Fruit fly (Drosophila melanogaster) Kc167 (cell line): Measurements from ENCODE around the gene Efhc1.1.

Experiments used
- Myc ChIP-seq: fragments of >200 bp; optimal IDR thresholded peaks from 2 replicates; lab custom pipeline; 2017; ENCODE audit warnings: missing external identifiers
- Sin3A ChIP-seq: fragments of >200 bp; optimal IDR thresholded peaks from 2 replicates; lab custom pipeline; 2018; ENCODE audit warnings: missing external identifiers
- h ChIP-seq: fragments of >200 bp; optimal IDR thresholded peaks from 3 replicates; lab custom pipeline; 2018; ENCODE audit warnings: missing external identifiers
- insv ChIP-seq: fragments of >200 bp; optimal IDR thresholded peaks from 3 replicates; lab custom pipeline; 2018; ENCODE audit warnings: missing external identifiers
- psq ChIP-seq: fragments of >200 bp; optimal IDR thresholded peaks from 2 replicates; lab custom pipeline; 2017; ENCODE audit warnings: missing external identifiers
- ttk ChIP-seq: sonication (Bioruptor generic); optimal IDR thresholded peaks from 2 replicates; lab custom pipeline; 2017; ENCODE audit warnings: missing external identifiers

DNA sequence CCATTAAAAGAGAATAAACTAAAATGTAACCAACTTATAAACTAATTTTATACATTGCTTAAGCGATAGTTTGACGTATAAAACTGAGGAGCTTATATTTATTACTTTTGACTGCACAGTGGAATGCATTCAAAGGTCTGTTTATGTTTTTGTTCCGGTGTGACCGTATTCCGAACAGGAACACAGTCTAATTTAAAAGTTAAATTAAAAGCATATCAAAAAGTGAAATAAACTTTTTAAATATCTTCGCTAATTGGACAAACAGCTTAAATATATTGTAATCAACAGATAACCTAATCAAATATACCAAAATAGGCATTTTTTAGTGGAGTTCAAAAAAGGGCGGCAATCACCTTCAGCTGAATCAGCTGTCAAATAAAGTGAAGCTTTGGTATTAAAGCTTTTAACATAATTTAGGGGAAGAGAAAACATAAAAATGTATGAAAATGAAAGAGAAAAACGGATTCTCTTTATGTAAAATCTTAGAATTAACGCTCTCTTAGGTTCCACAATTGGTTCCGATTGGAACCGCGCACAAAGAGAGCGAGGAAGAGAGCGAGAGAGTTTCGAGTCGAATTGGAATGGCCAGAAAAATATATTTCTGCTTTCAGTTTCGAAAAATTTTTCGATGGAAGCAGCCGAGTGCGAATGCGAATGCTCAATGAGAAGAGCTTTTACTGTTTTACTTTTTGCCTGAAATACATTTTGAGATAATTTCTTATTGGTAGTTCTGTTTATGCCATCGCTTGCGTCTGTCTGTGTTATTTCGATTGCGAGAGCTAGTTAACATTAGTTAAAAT is 20.5 kb upstream of the Efhc1.1 start, which contains the start of the genes PGRP-LE and sd:
- TF ChIP-seq Sin3A (lab: Kevin White, UChicago) (no peak), ttk (lab: Kevin White, UChicago) (no peak), insv (lab: Kevin White, UChicago) (no peak), psq (lab: Kevin White, UChicago) (no peak), h (lab: Kevin White, UChicago) (no peak), Myc (lab: Kevin White, UChicago) (no peak)
